Worm (Caenorhabditis elegans): ENCODE data around the gene srw-3.
A peak's percentile ranks its signal among the peaks of the same experiment; 100 is the strongest.

The srw-3 gene

ce11 chrV:7745903-7746302 lies 40.5 kb downstream of the srw-3 start (continued):
- TF ChIP-seq unc-62 (GFP tag; optimal IDR thresholded peaks at IDR 0.05 in 1 of 2) (peak in 1 of 2 experiments; percentile 93), unc-62 (tag; optimal IDR thresholded peaks at IDR 0.05) (no peak), hmg-1.1 (GFP tag; IDR thresholded peaks at IDR 0.05) (0 out of 2 replicates have a peak, but pooled peaks have one; percentile 16)

ce11 chrV:7747132-7747531 lies 41.7 kb downstream of the srw-3 start:
- TF ChIP-seq spr-3 (GFP tag; optimal IDR thresholded peaks at IDR 0.05): no peak
- TF ChIP-seq unc-62 (GFP tag; optimal IDR thresholded peaks at IDR 0.05 in 1 of 2): peak in 1 of 2 experiments; percentile 97
- no peak for TF ChIP-seq unc-62 (tag; optimal IDR thresholded peaks at IDR 0.05)

ce11 chrV:7747987-7748607 lies 42.7 kb downstream of the srw-3 start:
- TF ChIP-seq jun-1 (tag; optimal IDR thresholded peaks at IDR 0.05) (no peak), ztf-7 (tag; optimal IDR thresholded peaks at IDR 0.05) (no peak), mdt-29 (GFP tag; IDR thresholded peaks at IDR 0.05) (peak; percentile 33; the same call in 1 of the 2 replicates), unc-62 (GFP tag; optimal IDR thresholded peaks at IDR 0.05 in 1 of 2) (peak in 1 of 2 experiments; percentile 52), unc-62 (tag; optimal IDR thresholded peaks at IDR 0.05) (no peak), hlh-11 (tag; optimal IDR thresholded peaks at IDR 0.05) (peak; percentile 17), zag-1 (tag; optimal IDR thresholded peaks at IDR 0.05) (no peak), Y48G9A.11 (GFP tag; IDR thresholded peaks at IDR 0.05) (no peak), lin-29 (GFP tag; IDR thresholded peaks at IDR 0.05) (no peak), lin-13 (GFP tag; optimal IDR thresholded peaks at IDR 0.05) (no peak), R02D3.7 (tag; optimal IDR thresholded peaks at IDR 0.05) (no peak), daf-12 (tag; optimal IDR thresholded peaks at IDR 0.05) (no peak), set-16 (GFP tag; IDR thresholded peaks at IDR 0.05) (no peak), lin-1 (GFP tag; IDR thresholded peaks at IDR 0.05) (peak; percentile 29; the same call in 1 of the 2 replicates), lsy-2 (tag; optimal IDR thresholded peaks at IDR 0.05) (no peak), saeg-2 (GFP tag; IDR thresholded peaks at IDR 0.05) (no peak), fkh-10 (GFP tag; optimal IDR thresholded peaks at IDR 0.05) (no peak), F44E2.7 (GFP tag; IDR thresholded peaks at IDR 0.05) (no peak), zfp-3 (GFP tag; conservative IDR thresholded peaks at IDR 0.05) (no peak), fos-1 (tag; optimal IDR thresholded peaks at IDR 0.05) (no peak), ceh-62 (tag; optimal IDR thresholded peaks at IDR 0.05) (no peak), cey-2 (tag; optimal IDR thresholded peaks at IDR 0.05; ENCODE audit: borderline replicate concordance, insufficient read depth) (no peak), F37D6.2 (tag; optimal IDR thresholded peaks at IDR 0.05) (no peak), dmd-6 (GFP tag; IDR thresholded peaks at IDR 0.05) (peak; percentile 94), ces-1 (GFP tag; optimal IDR thresholded peaks at IDR 0.05) (no peak), ZK337.2 (GFP tag; IDR thresholded peaks at IDR 0.05) (no peak), vab-7 (GFP tag; IDR thresholded peaks at IDR 0.05) (no peak), unc-130 (GFP tag; optimal IDR thresholded peaks at IDR 0.05) (no peak), ztf-11 (tag; optimal IDR thresholded peaks at IDR 0.05) (no peak), Y5F2A.4 (GFP tag; optimal IDR thresholded peaks at IDR 0.05) (no peak), unc-39 (tag; optimal IDR thresholded peaks at IDR 0.05) (no peak), nhr-48 (tag; optimal IDR thresholded peaks at IDR 0.05) (peak; percentile 61), tra-1 (GFP tag; IDR thresholded peaks at IDR 0.05) (peak; percentile 87; the same call in 1 of the 2 replicates), ceh-44 (GFP tag; IDR thresholded peaks at IDR 0.05) (no peak), nhr-76 (tag; optimal IDR thresholded peaks at IDR 0.05) (no peak), nhr-41 (GFP tag; IDR thresholded peaks at IDR 0.05) (no peak)

Measured in whole organism, L4 larva.